Worm (Caenorhabditis elegans) whole organism, L4/young adult: Measurements from ENCODE around the gene Y26G10.6.

Experiments
- W03F9.2 ChIP-seq: fragments of 150-350 bp; optimal IDR thresholded peaks from 2 replicates; lab custom pipeline; 2014; ENCODE audit warnings: missing biosample characterization, missing genetic modification characterization
- dao-5 ChIP-seq: sonication (generic microtip); optimal IDR thresholded peaks from 2 replicates; lab custom pipeline; 2016; ENCODE audit warnings: missing genotype, missing genetic modification characterization, moderate library complexity, missing compliant biosample characterization
- him-1 ChIP-seq: sonication (generic microtip); optimal IDR thresholded peaks from 2 replicates; lab custom pipeline; 2016; ENCODE audit warnings: missing genotype, missing genetic modification reagents, missing genetic modification characterization, missing compliant biosample characterization

Y26G10.6 gene

ce11 chrV:17721709-17722108, 21.9 kb downstream of the Y26G10.6 start:
- TF ChIP-seq him-1, result no peak

ce11 chrV:17722553-17722952, 22.8 kb downstream of the Y26G10.6 start:
- TF ChIP-seq W03F9.2 (tag; lab: Kevin White, UChicago) (no peak), dao-5 (tag; lab: Kevin White, UChicago) (no peak), him-1 (no peak)

ce11 chrV:17723142-17723781, 23.5 kb downstream of the Y26G10.6 start:
- TF ChIP-seq dao-5 (tag; lab: Kevin White, UChicago) (no peak), W03F9.2 (tag; lab: Kevin White, UChicago) (no peak), him-1 (no peak)

- TF ChIP-seq W03F9.2 (tag; lab: Kevin White, UChicago) (no peak), dao-5 (tag; lab: Kevin White, UChicago) (no peak), him-1 (no peak)
These were observed 24.9 kb downstream of the Y26G10.6 start, which contains the start of gene fat-5 for ce11 chrV:17724704-17725103. fat-5 (plus strand) TSS chrV:17725004.

- TF ChIP-seq him-1 (no peak), W03F9.2 (tag; lab: Kevin White, UChicago) (no peak), dao-5 (tag; lab: Kevin White, UChicago) (no peak)
These were observed 28.6 kb downstream of the Y26G10.6 start for ce11 chrV:17728336-17728735.

- no peak for TF ChIP-seq W03F9.2 (tag; lab: Kevin White, UChicago)
- TF ChIP-seq him-1, result no peak
- TF ChIP-seq dao-5 (tag; lab: Kevin White, UChicago), result no peak
These were observed 29.0 kb downstream of the Y26G10.6 start for ce11 chrV:17728757-17729156.

- TF ChIP-seq W03F9.2 (tag; lab: Kevin White, UChicago) (no peak), him-1 (no peak), dao-5 (tag; lab: Kevin White, UChicago) (no peak)
These were observed 32.8 kb downstream of the Y26G10.6 start, which contains the start of gene twk-42 for ce11 chrV:17732516-17732915. twk-42 (minus strand) TSS chrV:17732616.

DNA sequence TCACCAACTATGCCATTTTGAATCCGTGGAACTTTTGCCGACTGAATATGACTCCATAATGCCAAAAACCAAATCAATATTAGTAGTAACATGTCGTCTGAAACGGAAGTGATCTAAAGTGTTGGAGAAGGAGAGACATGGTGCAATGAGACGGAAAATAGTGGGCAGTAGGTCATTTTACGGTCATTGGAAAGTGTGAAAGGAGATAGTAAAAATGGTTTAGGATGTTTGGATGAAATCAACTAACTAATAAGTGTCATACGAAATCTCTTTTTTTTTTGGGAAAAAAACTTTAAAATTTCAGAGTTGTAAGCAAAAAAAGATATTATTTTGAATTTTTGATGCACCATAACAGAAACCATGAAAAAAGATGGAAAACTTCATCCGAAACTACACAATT, 40.0 kb downstream of the Y26G10.6 start, which contains the start of gene cutl-4:
cutl-4 (minus strand) TSS at position 101 of the 400 bp plus-strand sequence.
- TF ChIP-seq dao-5 (tag; lab: Kevin White, UChicago) (no peak), him-1 (no peak), W03F9.2 (tag; lab: Kevin White, UChicago) (no peak)

DNA sequence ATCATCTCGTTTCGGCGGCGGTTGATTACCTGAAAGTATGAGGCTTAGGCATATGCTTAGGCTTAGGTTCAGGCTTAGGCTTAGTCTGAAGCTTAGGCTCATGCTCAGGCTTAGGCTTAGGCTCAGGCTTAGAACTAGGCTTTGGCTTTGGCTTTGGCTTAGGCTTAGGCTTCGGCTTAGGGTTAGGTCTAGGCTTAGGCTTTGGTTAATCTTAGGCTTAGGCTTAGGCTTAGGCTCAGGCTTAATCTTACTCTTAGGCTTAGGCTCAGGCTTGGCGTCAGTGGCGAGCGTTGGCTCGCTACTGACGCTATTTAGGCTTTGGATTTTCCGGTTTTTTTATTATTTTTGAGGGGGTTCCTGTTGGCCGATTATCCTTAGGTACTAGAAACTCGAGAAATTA, 44.0 kb downstream of the Y26G10.6 start:
- no peak for TF ChIP-seq him-1
- no peak for TF ChIP-seq dao-5 (tag; lab: Kevin White, UChicago)
- no peak for TF ChIP-seq W03F9.2 (tag; lab: Kevin White, UChicago)

ce11 chrV:17746959-17747358, 47.2 kb downstream of the Y26G10.6 start, which contains the start of gene twk-36:
twk-36 (minus strand) TSS chrV:17747059.
- no peak for TF ChIP-seq him-1
- no peak for TF ChIP-seq W03F9.2 (tag; lab: Kevin White, UChicago)
- TF ChIP-seq dao-5 (tag; lab: Kevin White, UChicago), result no peak

DNA sequence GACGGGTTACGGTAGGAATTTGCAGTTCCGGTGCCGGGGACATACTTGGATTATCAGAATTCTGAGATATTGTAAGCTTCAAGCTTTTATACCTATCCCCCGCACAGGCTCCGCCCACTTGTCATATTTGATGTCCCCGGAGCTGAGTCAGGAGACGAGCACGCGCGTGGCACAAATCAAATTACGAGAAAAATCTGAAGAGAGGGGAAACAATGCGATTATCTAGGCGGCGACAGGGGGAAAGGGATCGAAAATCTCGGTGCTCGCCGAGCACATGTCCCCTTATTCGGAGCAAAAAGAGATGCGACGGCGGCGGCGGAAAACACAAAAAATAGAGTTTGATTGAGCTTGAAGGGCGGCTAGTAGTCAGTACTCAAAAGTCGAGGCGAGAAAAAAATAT, 49.4 kb downstream of the Y26G10.6 start, which contains the start of gene R12G8.1:
R12G8.1 (minus strand) TSS at position 63 of the 400 bp plus-strand sequence.
- TF ChIP-seq W03F9.2 (tag; lab: Kevin White, UChicago), result no peak
- TF ChIP-seq him-1, result peak; percentile 8
